Worm (Caenorhabditis elegans) whole organism, young adult: ENCODE measurements around the gene idi-1.

Experiments
- B0019.2 ChIP-seq: fragments of 200-800 bp; sonication (Bioruptor generic); conservative IDR thresholded peaks from 2 replicates; pipeline ENCODE4 v1.3.6; 2022; ENCODE audit warnings: missing genetic modification reagents, missing genetic modification characterization, missing compliant biosample characterization
- F57A8.1 ChIP-seq: fragments of 200-800 bp; sonication (Bioruptor generic); optimal IDR thresholded peaks from 2 replicates; lab custom pipeline; 2018; ENCODE audit warnings: mild to moderate bottlenecking, missing genetic modification characterization, moderate library complexity, missing compliant biosample characterization
- Y53F4B.3 ChIP-seq: fragments of 200-800 bp; sonication (Bioruptor generic); IDR thresholded peaks from 2 replicates; pipeline ENCODE4 v1.3.6; 2022; ENCODE audit warnings: missing genetic modification reagents, missing genetic modification characterization, missing compliant biosample characterization
- Y56A3A.18 ChIP-seq: fragments of 200-800 bp; sonication (Bioruptor generic); IDR thresholded peaks from 2 replicates; pipeline ENCODE4 v1.3.6; 2022; ENCODE audit warnings: missing genetic modification reagents, missing genetic modification characterization, missing compliant biosample characterization
- bed-1 ChIP-seq: fragments of 200-800 bp; sonication (Bioruptor generic); IDR thresholded peaks from 2 replicates; pipeline ENCODE4 v1.3.6; 2022; ENCODE audit warnings: missing genetic modification reagents, missing genetic modification characterization, missing compliant biosample characterization
- cebp-2 ChIP-seq: fragments of 200-800 bp; sonication (Bioruptor generic); IDR thresholded peaks from 2 replicates; pipeline ENCODE4 v1.3.6; 2022; ENCODE audit warnings: missing genetic modification characterization, missing compliant biosample characterization
- egl-18 ChIP-seq: fragments of 200-800 bp; sonication (Bioruptor generic); IDR thresholded peaks from 2 replicates; pipeline ENCODE4 v1.3.6; 2022; ENCODE audit warnings: missing genetic modification reagents, missing genetic modification characterization, missing compliant biosample characterization
- fkh-3 ChIP-seq: sonication (generic microtip); optimal IDR thresholded peaks from 2 replicates; lab custom pipeline; 2016; ENCODE audit warnings: mild to moderate bottlenecking, missing genetic modification characterization, missing compliant biosample characterization
- let-526 ChIP-seq: fragments of 200-800 bp; sonication (Bioruptor generic); IDR thresholded peaks from 2 replicates; pipeline ENCODE4 v1.3.6; 2022; ENCODE audit warnings: missing genetic modification reagents, missing genetic modification characterization, missing compliant biosample characterization
- snpc-1.3 ChIP-seq: sonication (generic microtip); optimal IDR thresholded peaks from 2 replicates; lab custom pipeline; 2017; ENCODE audit warnings: missing genetic modification characterization, mild to moderate bottlenecking, missing compliant biosample characterization, antibody characterized with exemption, moderate library complexity, missing genotype, missing genetic modification reagents; ENCODE audit not compliant: insufficient read depth

ce11 chrIII:8042775-8043174 is 48.7 kb upstream of the idi-1 start, which contains the start of gene K12H4.6:
- TF ChIP-seq fkh-3 (no peak), F57A8.1 (GFP tag; lab: Kevin White, UChicago) (no peak), Y56A3A.18 (GFP tag; lab: Robert Waterston, UW) (no peak), bed-1 (GFP tag; lab: Robert Waterston, UW) (no peak), B0019.2 (GFP tag; lab: Robert Waterston, UW) (no peak), let-526 (GFP tag; lab: Robert Waterston, UW) (no peak), Y53F4B.3 (no peak), cebp-2 (GFP tag; lab: Robert Waterston, UW) (no peak), egl-18 (GFP tag; lab: Robert Waterston, UW) (no peak), snpc-1.3 (tag; lab: Kevin White, UChicago) (no peak)
